Fruit fly (Drosophila melanogaster) whole organism, embryonic: ENCODE measurements around the gene Ctns.

Experiments used
- Aef1 ChIP-seq: fragments of 200-800 bp; sonication (Bioruptor generic); IDR thresholded peaks from 3 replicates; pipeline ENCODE4 v1.3.6; 2022; ENCODE audit warnings: missing biosample characterization, missing genetic modification characterization
- Blimp-1 ChIP-seq: fragments of 200-800 bp; sonication (Bioruptor generic); optimal IDR thresholded peaks from 3 replicates; lab custom pipeline; 2018; ENCODE audit warnings: missing biosample characterization, missing genetic modification characterization, mild to moderate bottlenecking, moderate library complexity, missing genetic modification reagents
- CG10274 ChIP-seq: fragments of 200-800 bp; sonication (Bioruptor generic); optimal IDR thresholded peaks from 3 replicates; lab custom pipeline; 2017; ENCODE audit warnings: missing biosample characterization, mild to moderate bottlenecking, missing genetic modification characterization
- CG10543 ChIP-seq: fragments of 200-800 bp; sonication (Bioruptor generic); optimal IDR thresholded peaks from 3 replicates; lab custom pipeline; 2017; ENCODE audit warnings: missing biosample characterization, mild to moderate bottlenecking, missing genetic modification characterization, moderate library complexity
- CG11560 ChIP-seq: fragments of 200-800 bp; sonication (Bioruptor generic); IDR thresholded peaks from 3 replicates; pipeline ENCODE4 v1.3.6; 2022; ENCODE audit warnings: missing biosample characterization, missing genetic modification characterization
- CG12219 ChIP-seq: fragments of 200-800 bp; sonication (Bioruptor generic); optimal IDR thresholded peaks from 3 replicates; lab custom pipeline; 2018; ENCODE audit warnings: missing biosample characterization, mild to moderate bottlenecking, missing genetic modification characterization
- CG12391 ChIP-seq: fragments of 200-800 bp; sonication (Bioruptor generic); optimal IDR thresholded peaks from 3 replicates; lab custom pipeline; 2018; ENCODE audit warnings: missing biosample characterization, mild to moderate bottlenecking, missing genetic modification characterization, moderate library complexity
- CG1603 ChIP-seq: fragments of 200-800 bp; sonication (Bioruptor generic); optimal IDR thresholded peaks from 2 replicates; lab custom pipeline; 2019; ENCODE audit warnings: missing biosample characterization, mild to moderate bottlenecking, missing genetic modification characterization, moderate library complexity
- CG17186 ChIP-seq: fragments of 200-800 bp; sonication (Bioruptor generic); optimal IDR thresholded peaks from 3 replicates; lab custom pipeline; 2017; ENCODE audit warnings: missing biosample characterization, missing genetic modification reagents, missing genetic modification characterization
- CG17361 ChIP-seq: fragments of 200-800 bp; sonication (Bioruptor generic); IDR thresholded peaks from 3 replicates; pipeline ENCODE4 v1.3.6; 2022; ENCODE audit warnings: missing biosample characterization, missing genetic modification characterization
- CG17802 ChIP-seq: fragments of 200-800 bp; sonication (Bioruptor generic); optimal IDR thresholded peaks from 2 replicates; lab custom pipeline; 2018; ENCODE audit warnings: missing biosample characterization, mild to moderate bottlenecking, missing genetic modification characterization, moderate library complexity
- CG1792 ChIP-seq: fragments of 200-800 bp; sonication (Bioruptor generic); optimal IDR thresholded peaks from 2 replicates; lab custom pipeline; 2016; ENCODE audit warnings: missing biosample characterization, missing genetic modification characterization
- CG30431 ChIP-seq: fragments of 200-800 bp; sonication (Bioruptor generic); optimal IDR thresholded peaks from 2 replicates; lab custom pipeline; 2017; ENCODE audit warnings: missing biosample characterization, missing genetic modification characterization
- CG32532 ChIP-seq: fragments of 200-800 bp; sonication (Bioruptor generic); IDR thresholded peaks from 2 replicates; pipeline ENCODE4 v1.3.6; 2022; ENCODE audit warnings: missing biosample characterization, missing genetic modification characterization
- CG3847 ChIP-seq: fragments of 200-800 bp; sonication (Bioruptor generic); IDR thresholded peaks from 2 replicates; pipeline ENCODE4 v1.3.6; 2022; ENCODE audit warnings: missing biosample characterization, missing genetic modification characterization
- CG4404 ChIP-seq: fragments of 200-800 bp; sonication (Bioruptor generic); IDR thresholded peaks from 2 replicates; pipeline ENCODE4 v1.3.6; 2022; ENCODE audit warnings: missing biosample characterization, missing genetic modification characterization
- CG6689 ChIP-seq: fragments of 200-800 bp; sonication (Bioruptor generic); IDR thresholded peaks from 2 replicates; pipeline ENCODE4 v1.3.6; 2022; ENCODE audit warnings: missing biosample characterization, missing genetic modification characterization
- CG7357 ChIP-seq: fragments of 200-800 bp; sonication (Bioruptor generic); IDR thresholded peaks from 3 replicates; pipeline ENCODE4 v1.3.6; 2022; ENCODE audit warnings: missing biosample characterization, missing genetic modification characterization
- CG7372 ChIP-seq: fragments of 200-800 bp; sonication (Bioruptor generic); IDR thresholded peaks from 2 replicates; pipeline ENCODE4 v1.3.6; 2022; ENCODE audit warnings: missing biosample characterization, missing genetic modification characterization
- CG7928 ChIP-seq: fragments of 200-800 bp; sonication (Bioruptor generic); optimal IDR thresholded peaks from 2 replicates; lab custom pipeline; 2017; ENCODE audit warnings: missing biosample characterization, mild to moderate bottlenecking, missing genetic modification characterization
- CG8089 ChIP-seq: fragments of 200-800 bp; sonication (Bioruptor generic); optimal IDR thresholded peaks from 3 replicates; lab custom pipeline; 2016; ENCODE audit warnings: missing biosample characterization, missing genetic modification characterization
- Doc3 ChIP-seq: fragments of 200-800 bp; sonication (Bioruptor generic); IDR thresholded peaks from 3 replicates; pipeline ENCODE4 v1.3.6; 2022; ENCODE audit warnings: missing biosample characterization, missing genetic modification characterization; ENCODE audit not compliant: partially characterized antibody
- Gug ChIP-seq: fragments of 200-800 bp; sonication (Bioruptor generic); IDR thresholded peaks from 4 replicates; pipeline ENCODE4 v1.3.6; 2022; ENCODE audit warnings: missing biosample characterization, missing genetic modification characterization
- HLH4C ChIP-seq: fragments of 200-800 bp; sonication (Bioruptor generic); IDR thresholded peaks from 3 replicates; pipeline ENCODE4 v1.3.6; 2022; ENCODE audit warnings: missing biosample characterization, missing genetic modification characterization; ENCODE audit not compliant: partially characterized antibody
- HmgD ChIP-seq: fragments of 200-800 bp; sonication (Bioruptor generic); optimal IDR thresholded peaks from 3 replicates; lab custom pipeline; 2016; ENCODE audit warnings: missing biosample characterization, missing genetic modification characterization
- Max ChIP-seq: fragments of 200-800 bp; sonication (Bioruptor generic); optimal IDR thresholded peaks from 2 replicates; lab custom pipeline; 2016; ENCODE audit warnings: missing biosample characterization, mild to moderate bottlenecking, missing genetic modification characterization
- Med ChIP-seq: fragments of 200-800 bp; sonication (Bioruptor generic); peaks from one replicate; lab custom pipeline; 2016; ENCODE audit warnings: missing biosample characterization, missing genetic modification characterization, mild to moderate bottlenecking, inconsistent platforms, moderate library complexity
- Mrtf ChIP-seq: fragments of 200-800 bp; sonication (Bioruptor generic); IDR thresholded peaks from 3 replicates; pipeline ENCODE4 v1.3.6; 2022; ENCODE audit warnings: missing biosample characterization, missing genetic modification characterization
- Stat92E ChIP-seq, 3 experiments: fragments of >200 bp in 2 of 3; fragments of 200-800 bp in 1 of 3; sonication (Bioruptor generic) in 1 of 3; optimal IDR thresholded peaks; 2 replicates each; lab custom pipeline; 2017 to 2019; ENCODE audit warnings: missing biosample characterization in 3 of 3, missing genetic modification characterization in 3 of 3, mild to moderate bottlenecking in 1 of 3, moderate library complexity in 1 of 3
- Taf1 ChIP-seq: fragments of 200-800 bp; sonication (Bioruptor generic); IDR thresholded peaks from 2 replicates; pipeline ENCODE4 v1.3.6; 2022; ENCODE audit warnings: missing biosample characterization, missing genetic modification characterization
- Xrp1 ChIP-seq: fragments of 200-800 bp; sonication (Bioruptor generic); IDR thresholded peaks from 2 replicates; pipeline ENCODE4 v1.3.6; 2022; ENCODE audit warnings: missing biosample characterization, missing genetic modification characterization
- az2 ChIP-seq: fragments of 200-800 bp; sonication (Bioruptor generic); optimal IDR thresholded peaks from 3 replicates; lab custom pipeline; 2016; ENCODE audit warnings: missing biosample characterization, missing genetic modification characterization
- bcd ChIP-seq: fragments of 200-800 bp; sonication (Bioruptor generic); optimal IDR thresholded peaks from 2 replicates; lab custom pipeline; 2017; ENCODE audit warnings: missing biosample characterization, mild to moderate bottlenecking, missing genetic modification characterization
- bsh ChIP-seq, 2 experiments: fragments of 200-800 bp; sonication (Bioruptor generic); optimal IDR thresholded peaks; 2 replicates each; lab custom pipeline; 2017 to 2018; ENCODE audit warnings: mild to moderate bottlenecking in 2 of 2, missing biosample characterization in 2 of 2, missing genetic modification characterization in 2 of 2, moderate library complexity in 1 of 2
- btn ChIP-seq: fragments of 200-800 bp; sonication (Bioruptor generic); optimal IDR thresholded peaks from 2 replicates; lab custom pipeline; 2016; ENCODE audit warnings: missing biosample characterization, missing genetic modification characterization
- cato ChIP-seq: fragments of 200-800 bp; sonication (Bioruptor generic); optimal IDR thresholded peaks from 2 replicates; lab custom pipeline; 2016; ENCODE audit warnings: missing biosample characterization, missing genetic modification characterization, borderline replicate concordance
- corto ChIP-seq: fragments of 200-800 bp; sonication (Bioruptor generic); optimal IDR thresholded peaks from 2 replicates; lab custom pipeline; 2016; ENCODE audit warnings: missing biosample characterization, mild to moderate bottlenecking, missing genetic modification characterization, moderate library complexity
- crc ChIP-seq: fragments of 200-800 bp; sonication (Bioruptor generic); optimal IDR thresholded peaks from 2 replicates; lab custom pipeline; 2016; ENCODE audit warnings: missing biosample characterization, missing genetic modification characterization
- danr ChIP-seq: fragments of 200-800 bp; sonication (Bioruptor generic); IDR thresholded peaks from 2 replicates; pipeline ENCODE4 v1.3.6; 2022; ENCODE audit warnings: missing biosample characterization, missing genetic modification characterization
- dmrt99B ChIP-seq: fragments of 200-800 bp; sonication (Bioruptor generic); optimal IDR thresholded peaks from 2 replicates; lab custom pipeline; 2018; ENCODE audit warnings: missing biosample characterization, mild to moderate bottlenecking, missing genetic modification characterization, moderate library complexity
- fd64A ChIP-seq: fragments of 200-800 bp; sonication (Bioruptor generic); optimal IDR thresholded peaks from 3 replicates; lab custom pipeline; 2018; ENCODE audit warnings: missing biosample characterization, mild to moderate bottlenecking, missing genetic modification characterization
- fu2 ChIP-seq: fragments of 200-800 bp; sonication (Bioruptor generic); optimal IDR thresholded peaks from 2 replicates; lab custom pipeline; 2016; ENCODE audit warnings: missing biosample characterization, missing genetic modification characterization
- gem ChIP-seq: fragments of 200-800 bp; sonication (Bioruptor generic); optimal IDR thresholded peaks from 2 replicates; lab custom pipeline; 2019; ENCODE audit warnings: missing biosample characterization, mild to moderate bottlenecking, missing genetic modification characterization, moderate library complexity
- ind ChIP-seq: fragments of 200-800 bp; sonication (Bioruptor generic); optimal IDR thresholded peaks from 3 replicates; lab custom pipeline; 2016; ENCODE audit warnings: missing biosample characterization, missing genetic modification characterization
- ken ChIP-seq: fragments of 200-800 bp; sonication (Bioruptor generic); IDR thresholded peaks from 3 replicates; pipeline ENCODE4 v1.3.6; 2022; ENCODE audit warnings: missing biosample characterization, missing genetic modification characterization
- luna ChIP-seq: fragments of 200-800 bp; sonication (Bioruptor generic); optimal IDR thresholded peaks from 2 replicates; lab custom pipeline; 2016; ENCODE audit warnings: missing biosample characterization, missing genetic modification characterization
- sc ChIP-seq, 3 experiments: fragments of >200 bp in 2 of 3; fragments of 200-800 bp in 1 of 3; sonication (Bioruptor generic) in 1 of 3; optimal IDR thresholded peaks; 2 replicates in 2 of 3; 3 replicates in 1 of 3; lab custom pipeline; 2017; ENCODE audit warnings: mild to moderate bottlenecking in 1 of 3, missing biosample characterization in 1 of 3, missing genetic modification characterization in 1 of 3, missing genetic modification reagents in 1 of 3
- sens ChIP-seq: fragments of 200-800 bp; sonication (Bioruptor generic); peaks from one replicate; lab custom pipeline; 2016; ENCODE audit warnings: missing biosample characterization, missing genetic modification characterization
- so ChIP-seq: fragments of 200-800 bp; sonication (Bioruptor generic); IDR thresholded peaks from 3 replicates; pipeline ENCODE4 v1.3.6; 2022; ENCODE audit warnings: missing biosample characterization, missing genetic modification characterization
- tin ChIP-seq: fragments of 200-800 bp; sonication (Bioruptor generic); optimal IDR thresholded peaks from 3 replicates; lab custom pipeline; 2016; ENCODE audit warnings: missing biosample characterization, missing genetic modification characterization

Gene Ctns

dm6 chr3R:23028506-23028905 lies 30.3 kb downstream of the Ctns start (continued):
- TF ChIP-seq danr (GFP tag; lab: Robert Waterston, UW) (0 out of 2 replicates have a peak, but pooled peaks have one; percentile 18), Mrtf (GFP tag; lab: Robert Waterston, UW) (peak; percentile 67), Taf1 (GFP tag; lab: Robert Waterston, UW) (peak; percentile 67), Doc3 (GFP tag; lab: Robert Waterston, UW) (no peak), fd64A (GFP tag; lab: Kevin White, UChicago) (no peak), CG7928 (GFP tag; lab: Kevin White, UChicago) (peak; percentile 24), btn (no peak), CG10274 (peak; percentile 1), Max (no peak), CG7357 (GFP tag; lab: Robert Waterston, UW) (peak; percentile 56; the same call in 1 of the 3 replicates), CG32532 (peak; percentile 87), CG12219 (GFP tag; lab: Kevin White, UChicago) (peak; percentile 7), tin (GFP tag; lab: Kevin White, UChicago) (peak; percentile 42), Aef1 (GFP tag; lab: Robert Waterston, UW) (peak; percentile 65), CG30431 (GFP tag; lab: Kevin White, UChicago) (peak; percentile 20), CG10543 (GFP tag; lab: Kevin White, UChicago) (peak; percentile 53), bcd (peak; percentile 63), bsh (GFP tag; optimal IDR thresholded peaks at IDR 0.05; lab: Kevin White, UChicago) (peak in 1 of 2 experiments; percentile 4), HmgD (GFP tag; lab: Kevin White, UChicago) (no peak), CG3847 (GFP tag; lab: Robert Waterston, UW) (peak; percentile 76), CG17186 (GFP tag; lab: Kevin White, UChicago) (no peak), dmrt99B (tag; lab: Kevin White, UChicago) (peak; percentile 41), CG7372 (peak; percentile 71), CG11560 (tag; lab: Robert Waterston, UW) (peak; percentile 34; the same call in 1 of the 3 replicates), sc (optimal IDR thresholded peaks at IDR 0.05; lab: Kevin White, UChicago) (no peak), sc (GFP tag; optimal IDR thresholded peaks at IDR 0.05; lab: Kevin White, UChicago) (no peak), CG17802 (tag; lab: Kevin White, UChicago) (no peak), sens (peak; percentile 81), CG17361 (GFP tag; lab: Robert Waterston, UW) (0 out of 3 replicates have a peak, but pooled peaks have one; percentile 40), CG1603 (tag; lab: Kevin White, UChicago) (peak; percentile 58), CG4404 (peak; percentile 47), Xrp1 (GFP tag; lab: Robert Waterston, UW) (peak; percentile 50; the same call in 1 of the 2 replicates), luna (GFP tag; lab: Kevin White, UChicago) (peak; percentile 54), CG8089 (GFP tag; lab: Kevin White, UChicago) (peak; percentile 1), corto (no peak), Blimp-1 (GFP tag; lab: Kevin White, UChicago) (peak; percentile 16), ind (GFP tag; lab: Kevin White, UChicago) (peak; percentile 69), Gug (GFP tag; lab: Robert Waterston, UW) (peak; percentile 66; the same call in 1 of the 4 replicates), CG6689 (peak; percentile 58), cato (GFP tag; lab: Kevin White, UChicago) (no peak), Med (peak; percentile 96), ken (GFP tag; lab: Robert Waterston, UW) (0 out of 3 replicates have a peak, but pooled peaks have one; percentile 12), crc (GFP tag; lab: Kevin White, UChicago) (peak; percentile 28), gem (tag; lab: Kevin White, UChicago) (peak; percentile 67), Stat92E (GFP tag; optimal IDR thresholded peaks at IDR 0.05; lab: Kevin White, UChicago) (no peak), az2 (peak; percentile 51), fu2 (GFP tag; lab: Kevin White, UChicago) (peak; percentile 54), CG1792 (peak; percentile 14), HLH4C (no peak), CG12391 (tag; lab: Kevin White, UChicago) (peak; percentile 32), so (GFP tag; lab: Robert Waterston, UW) (0 out of 3 replicates have a peak, but pooled peaks have one; percentile 32)
